Worm (Caenorhabditis elegans): ENCODE measurements around the gene Y10G11A.1.

DNA sequence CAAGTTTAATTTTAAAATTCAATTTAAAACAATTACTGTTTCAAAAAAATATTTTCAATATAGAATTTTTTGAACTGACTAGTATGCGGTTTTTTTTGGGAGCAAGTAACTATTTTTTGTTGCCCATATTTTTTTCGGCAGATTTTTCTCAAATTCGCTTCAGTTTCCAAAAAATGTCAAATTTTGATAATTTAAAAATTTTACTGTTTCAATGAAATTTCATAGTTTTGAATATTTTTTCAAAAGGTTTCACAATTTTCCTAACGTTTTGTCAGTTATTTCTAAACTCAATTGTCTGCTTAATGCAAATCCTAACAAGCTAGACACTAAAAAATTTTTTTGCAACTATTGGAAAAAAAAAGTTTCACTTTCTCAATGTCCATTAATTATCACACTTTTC lies 43.5 kb upstream of the Y10G11A.1 start:
- TF ChIP-seq sptf-1 (tag; optimal IDR thresholded peaks at IDR 0.05) (no peak), nhr-12 (tag; optimal IDR thresholded peaks at IDR 0.05) (no peak), elt-3 (tag; optimal IDR thresholded peaks at IDR 0.05) (no peak), nhr-76 (tag; optimal IDR thresholded peaks at IDR 0.05) (no peak), zip-8 (tag; optimal IDR thresholded peaks at IDR 0.05) (no peak), snpc-4 (tag; optimal IDR thresholded peaks at IDR 0.05) (no peak), lsy-2 (tag; optimal IDR thresholded peaks at IDR 0.05) (no peak), blmp-1 (tag; optimal IDR thresholded peaks at IDR 0.05) (no peak), unc-62 (GFP tag; optimal IDR thresholded peaks at IDR 0.05) (no peak)
